Worm (Caenorhabditis elegans): ENCODE data around the gene C06H5.6.

ce11 chrV:17928128-17928527 lies 39.3 kb upstream of the C06H5.6 start:
- no peak for TF ChIP-seq ztf-11 (tag; optimal IDR thresholded peaks at IDR 0.05)
- no peak for TF ChIP-seq unc-62 (GFP tag; optimal IDR thresholded peaks at IDR 0.05)
- TF ChIP-seq zag-1 (tag; optimal IDR thresholded peaks at IDR 0.05): no peak
- no peak for TF ChIP-seq pha-4 (tag; optimal IDR thresholded peaks at IDR 0.05)
- TF ChIP-seq lin-39 (tag; optimal IDR thresholded peaks at IDR 0.05): no peak

Data from whole organism, L3 larva.